Worm (Caenorhabditis elegans) whole organism, midembryonic: Measurements from ENCODE around the gene srw-109.

Experiments used
- cog-1 ChIP-seq: sonication (generic microtip); optimal IDR thresholded peaks from 2 replicates; lab custom pipeline; 2016; ENCODE audit warnings: missing genetic modification characterization, missing compliant biosample characterization
- flt-1 ChIP-seq: fragments of 200-800 bp; sonication (Bioruptor generic); IDR thresholded peaks from 2 replicates; pipeline ENCODE4 v1.3.6; 2022; ENCODE audit warnings: missing genetic modification characterization, missing compliant biosample characterization
- klf-2 ChIP-seq: fragments of 200-800 bp; sonication (Bioruptor generic); conservative IDR thresholded peaks from 2 replicates; pipeline ENCODE4 v1.3.6; 2022; ENCODE audit warnings: missing genetic modification reagents, missing genetic modification characterization, missing compliant biosample characterization
- ztf-23 ChIP-seq: fragments of 200-800 bp; sonication (Bioruptor generic); IDR thresholded peaks from 2 replicates; pipeline ENCODE4 v1.3.6; 2022; ENCODE audit warnings: missing genetic modification reagents, missing genetic modification characterization, missing compliant biosample characterization
- ztf-29 ChIP-seq: fragments of 200-800 bp; sonication (Bioruptor generic); IDR thresholded peaks from 2 replicates; pipeline ENCODE4 v1.3.6; 2022; ENCODE audit warnings: missing genetic modification reagents, missing genetic modification characterization, missing compliant biosample characterization

- TF ChIP-seq ztf-23 (GFP tag; lab: Robert Waterston, UW) (no peak), klf-2 (GFP tag; lab: Robert Waterston, UW) (no peak), flt-1 (GFP tag; lab: Robert Waterston, UW) (no peak), ztf-29 (GFP tag; lab: Robert Waterston, UW) (no peak), cog-1 (tag; lab: Kevin White, UChicago) (no peak)
Measured at ce11 chrV:581616-582015, 27.1 kb downstream of the srw-109 start, which contains the start of gene nstp-7.
